Fruit fly (Drosophila melanogaster) whole organism, adult: ENCODE measurements around the gene CG14395.

Source experiments
- CG11617 ChIP-seq: fragments of 200-800 bp; sonication (Bioruptor generic); optimal IDR thresholded peaks from 2 replicates; lab custom pipeline; 2017; ENCODE audit warnings: mild to moderate bottlenecking, missing biosample characterization, missing genetic modification reagents, missing genetic modification characterization
- CG12768 ChIP-seq: fragments of 200-800 bp; sonication (Bioruptor generic); optimal IDR thresholded peaks from 2 replicates; lab custom pipeline; 2017; ENCODE audit warnings: missing biosample characterization, missing genetic modification characterization, mild to moderate bottlenecking, moderate library complexity, missing genetic modification reagents
- CG14711 ChIP-seq: fragments of 200-800 bp; sonication (Bioruptor generic); optimal IDR thresholded peaks from 2 replicates; lab custom pipeline; 2018; ENCODE audit warnings: missing biosample characterization, mild to moderate bottlenecking, missing genetic modification characterization, moderate library complexity
- CG1620 ChIP-seq: fragments of 200-800 bp; sonication (Bioruptor generic); optimal IDR thresholded peaks from 2 replicates; lab custom pipeline; 2016; ENCODE audit warnings: missing biosample characterization, missing genetic modification characterization
- CG33017 ChIP-seq: fragments of 200-800 bp; sonication (Bioruptor generic); optimal IDR thresholded peaks from 2 replicates; lab custom pipeline; 2018; ENCODE audit warnings: missing biosample characterization, mild to moderate bottlenecking, missing genetic modification characterization, moderate library complexity
- CG5204 ChIP-seq: fragments of 200-800 bp; sonication (Bioruptor generic); optimal IDR thresholded peaks from 2 replicates; lab custom pipeline; 2016; ENCODE audit warnings: missing biosample characterization, missing genetic modification characterization
- CG7045 ChIP-seq: fragments of 200-800 bp; sonication (Bioruptor generic); optimal IDR thresholded peaks from 2 replicates; lab custom pipeline; 2017; ENCODE audit warnings: missing biosample characterization, mild to moderate bottlenecking, missing genetic modification characterization
- CG7101 ChIP-seq: fragments of 200-800 bp; sonication (Bioruptor generic); optimal IDR thresholded peaks from 2 replicates; lab custom pipeline; 2018; ENCODE audit warnings: missing biosample characterization, mild to moderate bottlenecking, missing genetic modification characterization, moderate library complexity
- Clk ChIP-seq: fragments of 200-800 bp; sonication (Bioruptor generic); optimal IDR thresholded peaks from 2 replicates; lab custom pipeline; 2017; ENCODE audit warnings: missing biosample characterization, missing genetic modification characterization
- Crg-1 ChIP-seq: fragments of 200-800 bp; sonication (Bioruptor generic); optimal IDR thresholded peaks from 2 replicates; lab custom pipeline; 2016; ENCODE audit warnings: missing biosample characterization, missing genetic modification characterization
- Hr96 ChIP-seq: fragments of 200-800 bp; sonication (Bioruptor generic); optimal IDR thresholded peaks from 2 replicates; lab custom pipeline; 2016; ENCODE audit warnings: missing biosample characterization, missing genetic modification characterization
- Mnt ChIP-seq: fragments of 200-800 bp; sonication (Bioruptor generic); optimal IDR thresholded peaks from 2 replicates; lab custom pipeline; 2016; ENCODE audit warnings: missing biosample characterization, mild to moderate bottlenecking, missing genetic modification characterization
- bab1 ChIP-seq: fragments of 200-800 bp; sonication (Bioruptor generic); optimal IDR thresholded peaks from 3 replicates; lab custom pipeline; 2019; ENCODE audit warnings: missing biosample characterization, mild to moderate bottlenecking, missing genetic modification characterization, moderate library complexity
- cic ChIP-seq: fragments of 200-800 bp; sonication (Bioruptor generic); optimal IDR thresholded peaks from 2 replicates; lab custom pipeline; 2017; ENCODE audit warnings: missing biosample characterization, mild to moderate bottlenecking, missing genetic modification characterization, moderate library complexity
- cnc ChIP-seq, 2 experiments: fragments of >200 bp; optimal IDR thresholded peaks; 2 replicates each; lab custom pipeline; 2017
- kay ChIP-seq: fragments of 200-800 bp; sonication (Bioruptor generic); peaks from one replicate; lab custom pipeline; 2016; ENCODE audit warnings: missing biosample characterization, missing genetic modification characterization, borderline replicate concordance
- ovo ChIP-seq: fragments of 200-800 bp; sonication (Bioruptor generic); optimal IDR thresholded peaks from 2 replicates; lab custom pipeline; 2016; ENCODE audit warnings: missing biosample characterization, missing genetic modification characterization
- pad ChIP-seq: fragments of 200-800 bp; sonication (Bioruptor generic); optimal IDR thresholded peaks from 3 replicates; lab custom pipeline; 2017; ENCODE audit warnings: missing biosample characterization, missing genetic modification characterization, mild to moderate bottlenecking, moderate library complexity, missing genetic modification reagents
- tj ChIP-seq: fragments of 200-800 bp; sonication (Bioruptor generic); optimal IDR thresholded peaks from 3 replicates; lab custom pipeline; 2017; ENCODE audit warnings: missing biosample characterization, mild to moderate bottlenecking, missing genetic modification characterization, moderate library complexity
- toe ChIP-seq: fragments of 200-800 bp; sonication (Bioruptor generic); optimal IDR thresholded peaks from 2 replicates; lab custom pipeline; 2016; ENCODE audit warnings: missing biosample characterization, missing genetic modification characterization

Gene CG14395

dm6 chr3R:12704861-12705260 lies 42.2 kb downstream of the CG14395 start, which contains the start of gene CG12279:
CG12279 (plus strand) TSS chr3R:12705094.
- TF ChIP-seq bab1 (GFP tag; lab: Kevin White, UChicago) (no peak), CG14711 (tag; lab: Kevin White, UChicago) (no peak), CG11617 (GFP tag; lab: Kevin White, UChicago) (no peak), toe (GFP tag; lab: Kevin White, UChicago) (no peak), Hr96 (GFP tag; lab: Kevin White, UChicago) (no peak), cic (GFP tag; lab: Kevin White, UChicago) (no peak)

- TF ChIP-seq bab1 (GFP tag; lab: Kevin White, UChicago), result peak; percentile 24
Observed at dm6 chr3R:12712178-12713172, 49.8 kb downstream of the CG14395 start, which contains the start of gene PolQ. PolQ (minus strand) TSS chr3R:12712299.

- TF ChIP-seq cic (GFP tag; lab: Kevin White, UChicago) (peak; percentile 30), CG12768 (GFP tag; lab: Kevin White, UChicago) (peak; percentile 19), ovo (GFP tag; lab: Kevin White, UChicago) (no peak), CG33017 (tag; lab: Kevin White, UChicago) (peak; percentile 38)
Observed at dm6 chr3R:12715253-12715652, 52.6 kb downstream of the CG14395 start.

- no peak for TF ChIP-seq CG5204 (GFP tag; lab: Kevin White, UChicago)
- TF ChIP-seq CG1620 (GFP tag; lab: Kevin White, UChicago), result no peak
- TF ChIP-seq toe (GFP tag; lab: Kevin White, UChicago), result no peak
- TF ChIP-seq kay, result no peak
- peak; percentile 59 for TF ChIP-seq CG33017 (tag; lab: Kevin White, UChicago)
- peak; percentile 21 for TF ChIP-seq pad (GFP tag; lab: Kevin White, UChicago)
- peak; percentile 46 for TF ChIP-seq CG7101 (tag; lab: Kevin White, UChicago)
- peak; percentile 44 for TF ChIP-seq cic (GFP tag; lab: Kevin White, UChicago)
- peak; percentile 65 for TF ChIP-seq CG12768 (GFP tag; lab: Kevin White, UChicago)
- TF ChIP-seq tj (GFP tag; lab: Kevin White, UChicago), result peak; percentile 81
Observed at dm6 chr3R:12716251-12716650, 53.6 kb downstream of the CG14395 start.

- TF ChIP-seq CG12768 (GFP tag; lab: Kevin White, UChicago) (peak; percentile 58), ovo (GFP tag; lab: Kevin White, UChicago) (no peak), CG1620 (GFP tag; lab: Kevin White, UChicago) (no peak), Crg-1 (no peak), toe (GFP tag; lab: Kevin White, UChicago) (no peak), Mnt (GFP tag; lab: Kevin White, UChicago) (no peak), CG11617 (GFP tag; lab: Kevin White, UChicago) (no peak), pad (GFP tag; lab: Kevin White, UChicago) (no peak), CG5204 (GFP tag; lab: Kevin White, UChicago) (no peak), bab1 (GFP tag; lab: Kevin White, UChicago) (no peak), kay (no peak), cic (GFP tag; lab: Kevin White, UChicago) (peak; percentile 22), Clk (GFP tag; lab: Kevin White, UChicago) (no peak), CG7045 (GFP tag; lab: Kevin White, UChicago) (no peak), Hr96 (GFP tag; lab: Kevin White, UChicago) (no peak), cnc (optimal IDR thresholded peaks at IDR 0.05; lab: Kevin White, UChicago) (no peak), tj (GFP tag; lab: Kevin White, UChicago) (peak; percentile 72), CG7101 (tag; lab: Kevin White, UChicago) (no peak), CG14711 (tag; lab: Kevin White, UChicago) (no peak), CG33017 (tag; lab: Kevin White, UChicago) (no peak)
Observed at dm6 chr3R:12716894-12717293, 54.3 kb downstream of the CG14395 start.

- TF ChIP-seq CG7101 (tag; lab: Kevin White, UChicago), result peak; percentile 14
- no peak for TF ChIP-seq CG5204 (GFP tag; lab: Kevin White, UChicago)
- TF ChIP-seq Clk (GFP tag; lab: Kevin White, UChicago), result no peak
- peak; percentile 7 for TF ChIP-seq CG12768 (GFP tag; lab: Kevin White, UChicago)
- no peak for TF ChIP-seq pad (GFP tag; lab: Kevin White, UChicago)
- TF ChIP-seq Mnt (GFP tag; lab: Kevin White, UChicago), result no peak
- peak; percentile 88 for TF ChIP-seq cic (GFP tag; lab: Kevin White, UChicago)
- TF ChIP-seq Crg-1, result no peak
- no peak for TF ChIP-seq ovo (GFP tag; lab: Kevin White, UChicago)
- no peak for TF ChIP-seq bab1 (GFP tag; lab: Kevin White, UChicago)
- no peak for TF ChIP-seq CG1620 (GFP tag; lab: Kevin White, UChicago)
- no peak for TF ChIP-seq tj (GFP tag; lab: Kevin White, UChicago)
- peak; percentile 52 for TF ChIP-seq CG7045 (GFP tag; lab: Kevin White, UChicago)
- TF ChIP-seq CG11617 (GFP tag; lab: Kevin White, UChicago), result peak; percentile 33
- TF ChIP-seq CG33017 (tag; lab: Kevin White, UChicago), result peak; percentile 62
- TF ChIP-seq toe (GFP tag; lab: Kevin White, UChicago), result peak; percentile 51
- TF ChIP-seq CG14711 (tag; lab: Kevin White, UChicago), result peak; percentile 43
- TF ChIP-seq cnc (optimal IDR thresholded peaks at IDR 0.05; lab: Kevin White, UChicago), result no peak
- TF ChIP-seq kay, result peak; percentile 92
- no peak for TF ChIP-seq Hr96 (GFP tag; lab: Kevin White, UChicago)
Observed at dm6 chr3R:12717588-12718535, 55.2 kb downstream of the CG14395 start.
